Worm (Caenorhabditis elegans): ENCODE measurements around the gene clec-54.

DNA sequence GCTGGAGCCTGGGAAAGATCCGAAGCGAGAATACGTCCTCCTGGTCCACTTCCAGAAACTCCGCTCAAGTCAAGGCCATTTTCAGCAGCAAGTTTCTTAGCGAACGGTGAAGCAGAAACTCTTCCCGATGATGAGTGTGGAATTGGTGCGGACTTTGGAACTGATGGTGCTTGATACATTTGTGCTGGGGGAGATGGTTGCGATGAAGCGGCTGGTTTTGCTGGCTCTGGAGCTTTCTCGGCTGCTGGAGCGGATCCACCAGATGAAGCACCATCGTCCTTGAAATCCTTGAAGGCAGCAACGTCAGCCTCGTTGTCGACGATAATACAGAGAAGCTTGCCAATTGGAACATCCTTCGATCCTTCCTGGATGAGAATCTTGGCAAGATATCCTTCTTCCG lies 30.2 kb upstream of the clec-54 start:
- no peak for TF ChIP-seq W03F9.2 (tag; optimal IDR thresholded peaks at IDR 0.05)
- no peak for TF ChIP-seq dao-5 (tag; optimal IDR thresholded peaks at IDR 0.05)

Measured in whole organism, L4/young adult.